Fruit fly (Drosophila melanogaster) whole organism: ENCODE measurements around the gene CG5326.

ENCODE experiments used
- CG8478 ChIP-seq: fragments of >200 bp; optimal IDR thresholded peaks from 2 replicates; lab custom pipeline; 2018; ENCODE audit warnings: inconsistent platforms
- Dll ChIP-seq: fragments of >200 bp; optimal IDR thresholded peaks from 2 replicates; lab custom pipeline; 2017
- pan ChIP-seq: fragments of >200 bp; optimal IDR thresholded peaks from 2 replicates; lab custom pipeline; 2017

DNA sequence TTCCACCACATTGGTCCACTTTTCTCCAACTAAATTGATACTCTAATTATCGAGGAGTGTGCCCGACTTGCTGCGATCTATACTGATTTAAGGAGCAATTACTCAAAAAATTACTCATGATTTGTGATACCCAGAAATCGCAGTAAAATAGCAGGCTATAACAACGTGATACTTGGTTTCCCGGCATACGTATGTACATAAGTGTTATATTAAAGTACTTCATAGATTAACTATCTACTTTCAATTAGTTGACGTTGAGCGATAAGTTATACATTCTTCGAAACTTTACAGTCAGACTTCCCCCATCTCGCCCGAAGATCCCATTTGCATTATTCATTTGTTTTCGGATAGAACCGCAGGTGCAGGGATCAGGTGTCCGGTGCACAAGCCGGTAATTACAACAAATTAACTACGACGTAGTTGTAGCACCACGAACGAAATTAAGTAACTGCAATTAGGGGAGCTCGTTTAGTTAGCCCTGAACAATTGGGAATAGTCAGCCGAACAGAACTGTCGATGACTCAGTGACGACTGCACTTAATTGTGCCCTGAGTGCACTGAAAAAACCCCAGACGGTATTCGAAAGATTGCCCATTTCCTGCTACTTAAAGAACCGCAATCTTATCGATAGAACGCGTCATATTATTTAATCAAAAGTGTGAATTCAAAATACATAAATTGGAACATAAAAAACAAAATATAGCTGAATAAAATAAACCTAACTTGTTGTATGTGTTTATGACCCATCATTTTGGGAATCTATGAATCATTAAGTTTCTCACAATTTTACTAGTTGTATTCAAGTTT lies 14.0 kb downstream of the CG5326 start:
- TF ChIP-seq pan (lab: Kevin White, UChicago) (no peak), CG8478 (lab: Kevin White, UChicago) (no peak), Dll (lab: Kevin White, UChicago) (no peak)
